Worm (Caenorhabditis elegans) whole organism, dauer: ENCODE results near the gene Y25C1A.8.

Source experiments
- unc-62 ChIP-seq: sonication (generic microtip); optimal IDR thresholded peaks from 2 replicates; lab custom pipeline; 2017; ENCODE audit warnings: missing biosample characterization, missing genetic modification reagents, missing genetic modification characterization

The Y25C1A.8 gene

DNA sequence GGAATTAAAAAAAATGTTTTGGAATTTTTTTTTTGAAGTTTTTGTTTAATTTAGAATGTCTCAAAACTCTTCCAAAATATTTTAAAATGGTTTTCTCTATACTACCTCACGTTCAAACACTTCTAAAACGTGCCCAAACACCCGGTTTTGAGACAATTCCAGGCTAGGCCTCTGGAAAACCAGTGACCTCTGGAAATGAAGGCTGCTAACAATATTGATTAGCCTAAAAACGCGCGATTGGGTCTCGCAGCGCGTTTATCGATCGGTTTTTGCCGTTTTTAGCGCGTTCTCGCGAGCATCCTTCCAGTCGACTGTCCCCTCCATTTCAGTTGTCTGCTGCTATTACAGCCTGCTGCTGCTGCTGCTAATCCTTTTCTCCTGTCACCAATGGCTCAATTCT lies 16.0 kb downstream of the Y25C1A.8 start, which contains the start of gene Y25C1A.6:
Gene Y25C1A.6, plus strand, starts transcription at position 301 of the 400 bp plus-strand sequence.
- TF ChIP-seq unc-62 (GFP tag; lab: Kevin White, UChicago): no peak

DNA sequence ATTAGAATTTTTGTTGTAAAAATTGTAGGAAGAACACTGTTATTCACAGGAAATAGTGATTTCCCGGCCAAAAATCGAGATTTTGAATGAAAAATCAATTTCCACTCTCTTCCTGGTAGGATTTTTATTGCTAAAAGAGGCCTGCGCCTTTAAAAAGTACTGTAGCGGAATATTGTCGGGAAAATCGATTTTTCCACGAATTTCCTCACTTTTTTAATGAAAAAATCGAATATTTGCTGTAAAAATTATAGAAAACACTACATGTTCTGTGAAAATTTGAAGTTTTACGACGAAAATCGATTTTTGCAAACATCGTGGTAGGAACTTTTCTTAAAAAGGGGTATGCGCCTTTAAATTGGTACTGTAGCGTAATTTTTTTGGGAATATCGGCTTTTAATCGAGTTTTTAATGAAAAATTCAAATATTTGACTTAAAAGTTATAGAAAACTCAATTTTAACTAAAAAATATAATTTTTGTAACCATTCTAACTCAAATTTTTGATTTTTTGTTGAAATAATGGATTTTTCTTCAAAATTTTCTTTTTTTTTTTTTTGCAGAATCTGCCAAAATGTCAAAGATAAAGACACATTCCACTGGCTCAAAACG lies 20.4 kb downstream of the Y25C1A.8 start, which contains the start of gene lin-8:
Gene lin-8, plus strand, starts transcription at position 557 of the 607 bp plus-strand sequence.
- no peak for TF ChIP-seq unc-62 (GFP tag; lab: Kevin White, UChicago)

DNA sequence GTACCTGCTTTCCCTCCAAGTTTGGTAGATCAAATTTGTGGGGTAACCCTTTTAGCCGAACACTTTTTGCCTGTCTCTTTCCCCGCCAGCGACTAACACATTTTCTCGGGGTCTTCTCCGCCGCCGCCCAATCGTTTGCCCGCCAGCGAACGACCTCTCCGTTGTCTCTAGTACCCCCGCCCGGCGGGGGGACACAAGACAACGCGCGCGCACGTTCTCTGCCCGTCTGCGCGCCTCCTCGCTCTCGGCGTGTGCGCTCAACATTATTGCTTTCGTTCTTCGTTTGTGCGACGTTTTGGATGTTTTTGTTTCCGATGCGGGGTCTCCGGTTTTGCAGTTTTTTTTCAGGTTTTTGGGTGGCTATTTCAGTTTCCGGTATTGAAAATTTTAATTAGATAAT lies 21.2 kb downstream of the Y25C1A.8 start:
- no peak for TF ChIP-seq unc-62 (GFP tag; lab: Kevin White, UChicago)

DNA sequence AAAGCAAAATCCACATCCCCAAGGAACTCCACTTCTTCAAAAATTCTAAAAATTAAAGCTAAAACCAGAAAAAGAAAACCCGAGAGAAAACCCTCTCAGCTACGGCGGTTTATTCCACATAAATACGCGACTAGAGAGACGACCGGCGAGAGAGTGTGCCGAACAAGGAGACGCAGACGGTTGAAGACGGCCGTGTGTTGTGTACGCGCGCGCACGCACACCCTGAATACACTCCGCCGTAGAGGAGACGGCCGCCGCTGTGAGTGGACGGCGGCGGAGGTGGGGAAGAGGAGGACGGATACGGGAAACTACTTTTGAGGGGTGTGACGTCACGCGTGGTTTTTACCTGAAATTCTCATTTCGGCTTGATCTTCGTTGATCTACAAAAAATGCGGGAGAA lies 22.1 kb downstream of the Y25C1A.8 start:
- TF ChIP-seq unc-62 (GFP tag; lab: Kevin White, UChicago): no peak

DNA sequence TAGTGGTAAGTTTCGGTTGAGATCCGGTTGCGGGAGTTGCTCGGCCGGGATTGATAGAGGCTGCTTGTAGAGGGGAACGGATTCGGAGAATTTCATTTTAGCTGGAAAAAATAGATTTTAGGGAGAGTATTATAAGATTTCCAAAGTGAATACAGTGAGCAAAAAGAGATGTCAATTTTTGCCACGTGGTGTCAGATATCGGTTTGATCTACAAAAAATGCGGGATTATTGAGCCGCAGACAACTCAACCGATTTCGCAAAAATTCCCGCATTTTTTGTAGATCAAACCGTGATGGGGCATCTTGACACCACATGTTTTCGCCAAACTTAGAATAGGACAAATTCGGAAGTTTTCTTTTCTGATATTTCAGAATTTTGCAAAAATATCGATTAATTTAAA lies 22.5 kb downstream of the Y25C1A.8 start, which contains the start of gene lido-13:
Gene lido-13, minus strand, starts transcription at position 101 of the 400 bp plus-strand sequence.
- no peak for TF ChIP-seq unc-62 (GFP tag; lab: Kevin White, UChicago)

DNA sequence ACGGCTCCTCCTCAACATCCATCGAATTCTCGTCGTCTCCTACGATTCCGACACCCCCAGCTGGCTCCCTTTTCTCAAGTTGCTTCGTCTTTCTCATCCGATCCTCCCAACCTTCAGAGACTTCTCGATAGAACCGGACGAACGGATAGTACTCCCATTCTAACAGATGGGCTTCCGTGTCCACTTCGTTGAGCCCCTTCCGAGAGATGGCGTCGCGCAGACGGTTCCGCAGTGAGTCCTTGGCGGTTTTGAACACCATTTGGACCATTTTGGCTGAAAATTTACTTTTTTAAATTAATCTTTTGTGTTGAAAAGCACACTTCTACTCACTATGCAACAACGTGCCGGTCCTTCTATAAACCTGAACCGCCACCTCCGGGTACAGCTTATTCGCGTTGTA lies 23.1 kb downstream of the Y25C1A.8 start:
- no peak for TF ChIP-seq unc-62 (GFP tag; lab: Kevin White, UChicago)

DNA sequence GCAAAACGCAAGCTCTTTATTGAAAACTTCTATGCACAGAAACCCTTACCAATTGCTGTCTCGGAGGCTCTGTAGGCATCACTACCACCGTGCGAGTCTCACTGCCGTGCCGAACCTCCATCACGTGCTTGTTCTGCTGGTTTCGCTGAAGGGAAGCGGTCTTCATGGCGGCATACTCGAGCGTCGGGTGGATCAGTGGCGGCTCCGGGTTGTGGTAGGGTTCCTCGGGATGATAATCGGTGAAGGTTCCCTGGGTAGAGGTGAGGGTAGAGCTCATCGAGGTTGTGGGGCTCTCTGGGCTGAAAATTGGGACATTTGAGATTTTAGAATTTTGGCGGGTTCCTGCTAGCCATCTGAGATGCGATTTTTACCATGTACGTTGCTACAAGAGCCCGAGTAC lies 23.9 kb downstream of the Y25C1A.8 start:
- TF ChIP-seq unc-62 (GFP tag; lab: Kevin White, UChicago): no peak

DNA sequence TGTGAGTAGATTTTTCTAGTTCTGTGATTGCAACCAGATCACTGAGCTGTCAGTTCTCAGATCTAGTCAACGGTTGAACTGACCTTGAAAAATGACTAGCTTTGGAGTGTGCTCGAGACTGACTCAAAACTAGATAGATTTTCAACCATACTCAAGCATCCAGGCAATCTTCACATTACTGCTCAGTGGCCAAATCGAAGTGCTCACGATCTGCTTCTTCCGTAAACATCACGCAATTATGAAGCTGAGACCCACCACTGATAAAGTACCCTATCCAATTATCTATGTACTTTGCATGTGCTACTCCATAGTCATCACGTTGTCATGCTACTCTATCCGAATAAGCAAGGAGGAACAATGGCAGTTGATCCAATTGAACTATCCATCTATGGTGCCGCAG lies 25.4 kb downstream of the Y25C1A.8 start:
- TF ChIP-seq unc-62 (GFP tag; lab: Kevin White, UChicago): no peak

DNA sequence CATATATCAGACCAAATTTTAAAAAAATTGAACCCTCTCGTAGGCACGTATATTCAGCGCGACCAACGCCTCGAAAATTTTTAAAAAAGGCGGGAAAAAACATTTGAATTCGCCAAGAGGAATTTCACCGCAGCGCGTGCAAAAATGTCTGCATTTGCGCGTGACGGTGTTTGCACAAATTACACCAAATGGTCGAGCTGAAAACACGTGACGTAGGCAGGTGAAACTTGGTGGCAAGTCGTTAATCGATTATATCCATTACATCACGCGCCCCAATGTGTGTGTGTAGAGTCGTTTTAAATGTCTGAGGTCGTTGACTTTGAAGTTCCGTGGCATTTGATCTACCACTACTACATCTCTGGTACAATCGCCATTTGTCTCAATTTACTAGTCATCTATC lies 26.1 kb downstream of the Y25C1A.8 start, which contains the start of gene sri-31:
Gene sri-31, plus strand, starts transcription at position 301 of the 400 bp plus-strand sequence.
- no peak for TF ChIP-seq unc-62 (GFP tag; lab: Kevin White, UChicago)

DNA sequence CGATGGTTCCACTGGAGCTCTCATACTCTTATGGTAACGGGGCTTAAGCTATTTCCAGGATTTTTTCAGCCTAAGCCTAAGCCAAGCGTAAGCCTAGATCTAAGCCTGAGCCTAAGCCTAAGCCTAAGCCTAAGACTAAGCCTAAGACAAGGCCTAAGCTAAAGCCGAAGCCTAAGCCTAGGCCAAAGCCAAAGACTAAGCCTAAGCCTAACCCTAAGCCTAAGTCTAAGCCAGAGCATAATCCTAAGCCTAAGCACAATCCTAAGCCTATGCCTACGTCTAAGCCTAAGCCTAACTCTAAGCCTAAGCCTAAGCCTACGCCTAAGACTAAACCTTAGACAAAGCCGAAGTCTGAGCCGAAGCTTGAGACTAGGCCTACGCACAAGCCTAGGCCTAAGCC lies 27.8 kb downstream of the Y25C1A.8 start:
- no peak for TF ChIP-seq unc-62 (GFP tag; lab: Kevin White, UChicago)

DNA sequence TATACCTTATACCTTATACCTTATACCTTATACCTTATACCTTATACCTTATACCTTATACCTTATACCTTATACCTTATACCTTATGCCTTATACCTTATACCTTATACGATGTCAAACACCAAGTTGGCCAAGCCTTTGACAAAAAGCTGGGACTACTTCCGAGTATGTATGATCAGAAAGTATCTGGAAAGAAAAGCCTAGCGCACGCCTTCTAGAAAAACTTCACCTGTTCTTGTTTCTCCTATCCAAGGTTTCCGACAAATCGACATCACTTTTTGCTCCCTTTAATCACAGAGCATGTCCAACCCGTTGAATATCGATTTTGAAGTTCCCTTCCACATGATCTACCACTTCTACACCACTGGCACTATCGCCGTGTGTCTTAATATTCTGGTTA lies 28.4 kb downstream of the Y25C1A.8 start, which contains the start of gene sri-28:
Gene sri-28, plus strand, starts transcription at position 301 of the 400 bp plus-strand sequence.
- TF ChIP-seq unc-62 (GFP tag; lab: Kevin White, UChicago): no peak

DNA sequence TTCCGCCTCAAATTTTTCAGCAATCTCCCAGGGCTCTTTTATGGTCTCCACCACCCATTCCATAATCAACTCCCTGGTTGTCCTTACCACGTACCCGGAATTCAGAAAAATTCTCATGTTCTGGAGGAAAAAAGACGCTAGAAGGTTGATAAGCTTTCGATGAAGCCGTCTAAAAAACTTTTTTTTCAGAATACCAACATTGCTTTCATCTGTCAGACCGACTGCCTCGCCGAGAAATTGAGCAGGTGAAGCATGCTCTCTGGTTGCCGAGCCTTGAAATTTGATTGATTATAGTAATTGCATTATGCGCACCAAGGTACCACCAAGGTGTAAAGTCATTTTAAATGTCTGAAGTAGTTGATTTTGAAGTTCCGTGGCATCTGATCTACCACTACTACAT lies 30.9 kb downstream of the Y25C1A.8 start, which contains the start of gene sri-30:
Gene sri-30, plus strand, starts transcription at position 301 of the 400 bp plus-strand sequence.
- TF ChIP-seq unc-62 (GFP tag; lab: Kevin White, UChicago): no peak

DNA sequence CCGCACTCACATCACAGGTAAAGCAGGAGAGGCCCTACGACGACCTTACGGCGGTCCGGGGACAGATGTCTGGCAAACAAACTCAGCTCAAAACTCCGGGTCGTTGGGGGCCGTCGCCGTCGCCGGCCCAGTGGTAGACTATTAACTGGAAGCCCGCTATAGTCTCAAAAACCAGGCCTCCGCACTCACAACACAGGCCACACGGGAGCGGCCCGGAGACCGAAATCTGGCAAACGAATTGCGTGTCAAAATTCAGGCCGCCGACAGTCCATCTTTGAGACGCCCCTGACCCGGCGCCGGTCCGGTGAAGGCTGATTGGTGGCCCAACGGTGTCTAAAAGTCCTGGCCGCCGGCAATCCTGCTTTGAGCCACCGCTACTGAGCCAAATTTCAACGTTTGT lies 31.3 kb downstream of the Y25C1A.8 start:
- no peak for TF ChIP-seq unc-62 (GFP tag; lab: Kevin White, UChicago)

DNA sequence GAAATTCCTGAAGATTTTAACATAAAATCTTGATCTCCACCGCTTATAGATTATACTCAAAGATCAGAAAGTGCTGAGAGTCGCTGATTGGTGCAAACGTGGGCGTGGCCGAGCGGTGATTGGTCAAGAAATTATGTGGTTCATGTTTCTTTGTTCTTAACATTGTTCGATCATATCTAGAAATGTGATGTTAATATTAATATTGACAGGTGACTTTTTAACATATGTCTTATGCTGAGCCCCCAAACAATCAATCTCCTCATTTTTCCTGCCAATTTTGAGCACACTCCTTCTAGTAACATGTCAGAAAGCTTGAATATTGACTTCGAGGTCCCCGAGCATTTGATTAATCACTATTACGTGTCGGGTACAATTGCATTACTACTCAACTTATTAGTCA lies 32.7 kb downstream of the Y25C1A.8 start, which contains the start of gene sri-29:
Gene sri-29, plus strand, starts transcription at position 301 of the 400 bp plus-strand sequence.
- no peak for TF ChIP-seq unc-62 (GFP tag; lab: Kevin White, UChicago)

DNA sequence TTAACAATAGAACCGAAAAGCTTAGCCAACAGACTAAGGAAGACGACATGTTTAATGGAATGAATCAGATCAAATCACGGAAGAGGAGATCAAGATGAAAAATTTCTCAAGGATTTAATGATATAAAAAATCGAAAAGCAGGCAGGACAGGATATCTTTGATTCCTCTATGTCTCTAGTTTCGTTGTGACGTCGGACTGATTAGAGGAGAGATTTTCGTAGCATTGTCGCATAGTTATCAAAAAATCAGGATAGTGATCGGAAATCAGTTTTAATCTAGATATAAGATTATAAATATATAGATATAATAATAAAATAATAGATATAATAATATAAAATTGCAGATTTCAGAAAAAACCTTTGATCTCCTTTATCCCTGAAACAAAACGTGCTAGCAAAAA lies 33.4 kb downstream of the Y25C1A.8 start, which contains the start of gene B0454.8:
Gene B0454.8, minus strand, starts transcription at position 101 of the 400 bp plus-strand sequence.
- TF ChIP-seq unc-62 (GFP tag; lab: Kevin White, UChicago): no peak

DNA sequence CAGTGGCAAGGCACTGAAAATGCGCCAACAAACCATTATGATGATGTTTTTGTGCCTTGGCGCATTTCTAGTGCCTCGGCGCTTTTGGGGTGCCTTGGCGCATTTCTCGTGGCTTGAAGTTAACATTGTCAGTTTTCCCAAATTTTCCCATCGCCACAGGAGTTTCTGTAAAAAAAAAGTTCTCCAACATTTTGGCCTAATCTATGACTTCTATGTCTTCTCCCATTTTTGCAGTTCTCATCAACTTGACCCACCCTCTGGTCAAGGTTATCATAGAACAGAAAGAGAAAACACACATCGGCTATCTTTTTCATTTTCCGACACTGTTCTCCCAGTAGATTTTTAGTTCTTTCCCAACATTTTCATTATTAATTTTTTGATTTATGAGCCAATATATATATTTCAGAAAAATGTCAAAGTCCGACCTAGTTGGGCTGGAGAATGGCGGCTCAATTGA lies 38.3 kb downstream of the Y25C1A.8 start, which contains the start of the genes B0454.26 and B0454.5:
Gene B0454.26, minus strand, starts transcription at position 101 of the 457 bp plus-strand sequence.
Gene B0454.5, plus strand, starts transcription at position 407 of the 457 bp plus-strand sequence.
- no peak for TF ChIP-seq unc-62 (GFP tag; lab: Kevin White, UChicago)

DNA sequence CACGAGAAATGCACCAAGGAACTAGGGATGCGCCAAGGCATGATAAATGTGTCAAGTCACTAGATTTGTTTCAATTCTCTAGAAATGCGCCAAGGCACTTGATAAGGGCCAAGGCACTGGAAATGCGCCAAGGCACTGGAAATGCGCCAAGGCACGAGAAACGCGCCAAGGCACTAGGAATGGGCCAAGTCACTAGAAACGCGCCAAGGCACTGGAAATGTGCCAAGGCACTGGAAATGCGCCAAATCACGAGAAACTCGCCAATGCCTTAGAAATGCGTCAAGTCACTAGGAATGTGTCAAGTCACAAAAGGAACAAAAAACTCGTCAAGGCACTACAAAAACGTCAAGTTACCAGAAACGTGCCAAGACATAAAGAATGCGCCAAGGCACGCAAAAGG lies 40.4 kb downstream of the Y25C1A.8 start:
- no peak for TF ChIP-seq unc-62 (GFP tag; lab: Kevin White, UChicago)
